Fruit fly (Drosophila melanogaster): ENCODE results near the gene CG34012.

CG34012 gene

DNA sequence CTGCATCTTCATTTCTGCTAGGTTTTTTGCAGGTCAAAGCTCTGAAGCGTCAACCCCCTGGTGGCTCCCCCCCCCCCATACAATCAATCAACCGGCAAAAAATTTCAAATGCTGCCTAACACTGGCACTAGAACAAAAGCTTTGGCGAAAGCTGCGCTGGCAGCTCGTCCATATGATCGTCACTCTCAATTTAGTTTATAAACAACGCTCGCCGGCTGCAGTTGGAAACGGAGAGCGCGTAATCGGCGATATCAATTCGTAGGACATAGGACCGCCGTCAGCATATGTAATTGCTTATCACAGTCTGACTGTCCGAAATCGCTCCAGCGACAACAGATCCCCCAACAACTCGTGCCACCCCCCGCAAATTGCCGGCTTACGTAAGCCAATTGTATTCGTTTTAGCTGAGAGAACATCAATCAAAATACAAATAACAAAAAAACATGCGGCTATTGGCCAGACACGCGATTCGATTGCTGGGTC lies 38.9 kb downstream of the CG34012 start, which contains the start of gene Mocs1 (continued):
- TF ChIP-seq Vsx1 (GFP tag; optimal IDR thresholded peaks at IDR 0.05) (no peak), amos (GFP tag; IDR thresholded peaks at IDR 0.05; ENCODE audit: partially characterized antibody) (peak; percentile 37; the same call in 1 of the 2 replicates), CG13424 (tag; optimal IDR thresholded peaks at IDR 0.05) (no peak), CG4730 (GFP tag; IDR thresholded peaks at IDR 0.05) (no peak), CG13287 (GFP tag; IDR thresholded peaks at IDR 0.05; ENCODE audit: partially characterized antibody) (peak; percentile 49; the same call in 1 of the 2 replicates), ftz-f1 (GFP tag; optimal IDR thresholded peaks at IDR 0.05) (peak; percentile 40), Ssrp (tag; optimal IDR thresholded peaks at IDR 0.05) (no peak), CG18619 (GFP tag; optimal IDR thresholded peaks at IDR 0.05) (no peak), Adf1 (GFP tag; IDR thresholded peaks at IDR 0.05) (peak; percentile 48), CG11560 (tag; IDR thresholded peaks at IDR 0.05) (no peak), sug (tag; optimal IDR thresholded peaks at IDR 0.05) (peak; percentile 99), salm (tag; optimal IDR thresholded peaks at IDR 0.05) (no peak), CG11093 (GFP tag; IDR thresholded peaks at IDR 0.05) (no peak), crol (GFP tag; IDR thresholded peaks at IDR 0.05) (peak; percentile 96), Xrp1 (GFP tag; IDR thresholded peaks at IDR 0.05) (peak; percentile 28; the same call in 1 of the 2 replicates), CG15696 (tag; optimal IDR thresholded peaks at IDR 0.05) (no peak), HLH54F (GFP tag; optimal IDR thresholded peaks at IDR 0.05) (no peak), CG16815 (GFP tag; optimal IDR thresholded peaks at IDR 0.05) (no peak), CG8290 (GFP tag; optimal IDR thresholded peaks at IDR 0.05) (no peak), CG8290 (tag; optimal IDR thresholded peaks at IDR 0.05) (peak in 1 of 2 experiments; percentile 45), lab (GFP tag; optimal IDR thresholded peaks at IDR 0.05) (peak; percentile 68), CG1603 (tag; optimal IDR thresholded peaks at IDR 0.05) (no peak), pzg (GFP tag; optimal IDR thresholded peaks at IDR 0.05) (peak; percentile 41), hkb (optimal IDR thresholded peaks at IDR 0.05) (no peak), hkb (GFP tag; IDR thresholded peaks at IDR 0.05) (peak; percentile 17; the same call in 1 of the 2 replicates), Ptx1 (GFP tag; IDR thresholded peaks at IDR 0.05) (no peak), seq (GFP tag; IDR thresholded peaks at IDR 0.05) (no peak), CG4820 (GFP tag; optimal IDR thresholded peaks at IDR 0.05) (no peak), HLH3B (GFP tag; IDR thresholded peaks at IDR 0.05) (no peak), Jarid2 (GFP tag; optimal IDR thresholded peaks at IDR 0.05) (peak; percentile 57), CG9727 (GFP tag; optimal IDR thresholded peaks at IDR 0.05) (no peak), CG13894 (tag; optimal IDR thresholded peaks at IDR 0.05) (no peak), Poxn (GFP tag; IDR thresholded peaks at IDR 0.05) (no peak), HHEX (GFP tag; optimal IDR thresholded peaks at IDR 0.05) (peak; percentile 6), CG30020 (tag; optimal IDR thresholded peaks at IDR 0.05) (no peak), ewg (GFP tag; optimal IDR thresholded peaks at IDR 0.05) (no peak), Ets65A (GFP tag) (no peak), ind (GFP tag; optimal IDR thresholded peaks at IDR 0.05) (no peak), CG43689 (GFP tag; IDR thresholded peaks at IDR 0.05) (no peak), PHDP (tag; optimal IDR thresholded peaks at IDR 0.05) (peak; percentile 2), CG7786 (GFP tag; optimal IDR thresholded peaks at IDR 0.05) (no peak), CG4707 (GFP tag; optimal IDR thresholded peaks at IDR 0.05) (no peak), CTCF (GFP tag; optimal IDR thresholded peaks at IDR 0.05) (no peak), CG3847 (GFP tag; IDR thresholded peaks at IDR 0.05) (peak; percentile 25; the same call in 1 of the 2 replicates), Gug (GFP tag; IDR thresholded peaks at IDR 0.05) (no peak), nau (GFP tag; optimal IDR thresholded peaks at IDR 0.05) (no peak), CG10267 (tag; optimal IDR thresholded peaks at IDR 0.05) (peak; percentile 24), cwo (GFP tag; optimal IDR thresholded peaks at IDR 0.05) (peak; percentile 40), hbn (GFP tag; IDR thresholded peaks at IDR 0.05; ENCODE audit: partially characterized antibody) (0 out of 2 replicates have a peak, but pooled peaks have one; percentile 34), CG9932 (GFP tag; IDR thresholded peaks at IDR 0.05) (peak; percentile 52), CrebB (tag; optimal IDR thresholded peaks at IDR 0.05) (no peak), CG7963 (GFP tag; IDR thresholded peaks at IDR 0.05; ENCODE audit: partially characterized antibody) (no peak)
